Comparison of ENCODE assay signal across 3 worm cellular contexts in the genomic region with DNA sequence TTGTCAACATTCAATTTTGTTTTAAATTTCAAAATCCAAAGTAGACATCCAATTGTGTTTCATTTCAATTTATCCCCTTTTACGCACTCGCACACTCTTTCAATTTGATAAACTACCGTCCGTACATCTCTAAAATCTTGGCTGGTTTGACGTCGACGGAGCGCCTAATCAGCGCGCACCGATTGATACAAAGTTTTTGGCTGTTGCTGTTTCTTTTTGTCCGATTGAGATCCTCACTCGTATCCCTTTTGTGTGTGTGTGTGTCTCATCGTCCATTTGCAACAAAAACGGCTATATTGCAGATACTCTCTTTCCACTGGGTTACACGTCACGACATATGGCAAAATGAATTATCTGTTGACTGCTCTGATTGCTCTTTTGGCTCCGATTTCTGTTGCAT.
TF ChIP-seq lines count a peak whose summit lies in the region.

A gene (plus strand): TSS at position 301 of the 400 bp plus-strand sequence.

TF ChIP-seq in whole organism, L1 larva, 84 proteins besides CTCF, POLR2A, EP300 and RAD21:
- TF ChIP-seq blmp-1 (tag; optimal IDR thresholded peaks at IDR 0.05; lab: Kevin White, UChicago), result peak; percentile 34
- TF ChIP-seq nhr-28 (tag; optimal IDR thresholded peaks at IDR 0.05; lab: Kevin White, UChicago), result no peak
- no peak for TF ChIP-seq pax-3 (tag; optimal IDR thresholded peaks at IDR 0.05; lab: Kevin White, UChicago)
- TF ChIP-seq ztf-4 (tag; optimal IDR thresholded peaks at IDR 0.05; lab: Kevin White, UChicago), result no peak
- no peak for TF ChIP-seq C16A3.4 (tag; optimal IDR thresholded peaks at IDR 0.05; lab: Kevin White, UChicago)

TF ChIP-seq in whole organism, L3 larva, 47 proteins besides CTCF, POLR2A, EP300 and RAD21:
- no peak for TF ChIP-seq lin-39 (tag; optimal IDR thresholded peaks at IDR 0.05; lab: Kevin White, UChicago)
- no peak for TF ChIP-seq eor-1 (tag; optimal IDR thresholded peaks at IDR 0.05; lab: Kevin White, UChicago)
- TF ChIP-seq nhr-23 (tag; optimal IDR thresholded peaks at IDR 0.05; lab: Kevin White, UChicago), result peak; percentile 15
- no peak for TF ChIP-seq fos-1 (tag; optimal IDR thresholded peaks at IDR 0.05; lab: Kevin White, UChicago)
- no peak for TF ChIP-seq ztf-11 (tag; optimal IDR thresholded peaks at IDR 0.05; lab: Kevin White, UChicago)

TF ChIP-seq in whole organism, L4 larva, 104 proteins besides CTCF, POLR2A, EP300 and RAD21:
- TF ChIP-seq fkh-10 (GFP tag; optimal IDR thresholded peaks at IDR 0.05; lab: Kevin White, UChicago), result no peak
- no peak for TF ChIP-seq ceh-20 (GFP tag; IDR thresholded peaks at IDR 0.05; lab: Robert Waterston, UW)
- no peak for TF ChIP-seq nhr-11 (tag; optimal IDR thresholded peaks at IDR 0.05; lab: Kevin White, UChicago)
- TF ChIP-seq mdt-29 (GFP tag; IDR thresholded peaks at IDR 0.05; lab: Robert Waterston, UW), result no peak
- peak; percentile 16 for TF ChIP-seq mxl-3 (GFP tag; optimal IDR thresholded peaks at IDR 0.05; lab: Kevin White, UChicago)
- TF ChIP-seq dmd-8 (GFP tag; IDR thresholded peaks at IDR 0.05; lab: Robert Waterston, UW), result no peak
